Worm (Caenorhabditis elegans): Measurements from ENCODE around the gene nhr-1.

- TF ChIP-seq let-526 (GFP tag; IDR thresholded peaks at IDR 0.05) (no peak), fkh-3 (tag; optimal IDR thresholded peaks at IDR 0.05) (no peak), nhr-80 (tag; optimal IDR thresholded peaks at IDR 0.05) (no peak)
Observed at ce11 chrX:17528068-17528467, 14.2 kb downstream of the nhr-1 start, which contains the start of gene sup-10.
